Worm (Caenorhabditis elegans) whole organism, L2 larva: ENCODE measurements around the gene vhp-1.

Experiments used
- C34F6.9 ChIP-seq: fragments of 150-350 bp; optimal IDR thresholded peaks from 2 replicates; lab custom pipeline; 2014; ENCODE audit warnings: missing biosample characterization, missing genetic modification characterization
- R02D3.7 ChIP-seq: fragments of 150-350 bp; optimal IDR thresholded peaks from 2 replicates; lab custom pipeline; 2014; ENCODE audit warnings: missing biosample characterization, missing genetic modification characterization
- Y55F3AM.14 ChIP-seq: fragments of 200-800 bp; sonication (Bioruptor generic); optimal IDR thresholded peaks from 2 replicates; lab custom pipeline; 2018; ENCODE audit warnings: mild to moderate bottlenecking, missing genetic modification characterization, missing compliant biosample characterization
- ZK546.5 ChIP-seq: sonication (generic microtip); optimal IDR thresholded peaks from 2 replicates; lab custom pipeline; 2017; ENCODE audit warnings: missing biosample characterization, missing genetic modification characterization
- alr-1 ChIP-seq: fragments of 150-350 bp; optimal IDR thresholded peaks from 2 replicates; lab custom pipeline; 2014; ENCODE audit warnings: missing biosample characterization, missing genetic modification characterization
- ama-1 ChIP-seq: fragments of 150-350 bp; optimal IDR thresholded peaks from 2 replicates; lab custom pipeline; 2018; ENCODE audit warnings: inconsistent platforms
- blmp-1 ChIP-seq: sonication (generic microtip); optimal IDR thresholded peaks from 2 replicates; lab custom pipeline; 2017; ENCODE audit warnings: missing genetic modification characterization, mild to moderate bottlenecking, missing compliant biosample characterization, antibody characterized with exemption, moderate library complexity; ENCODE audit not compliant: insufficient read depth
- ceh-16 ChIP-seq: fragments of 150-350 bp; optimal IDR thresholded peaks from 2 replicates; lab custom pipeline; 2014; ENCODE audit warnings: missing biosample characterization, missing genetic modification characterization
- ceh-82 ChIP-seq: fragments of 150-350 bp; optimal IDR thresholded peaks from 2 replicates; lab custom pipeline; 2014; ENCODE audit warnings: missing biosample characterization, missing genetic modification characterization
- crh-2 ChIP-seq: sonication (generic microtip); optimal IDR thresholded peaks from 2 replicates; lab custom pipeline; 2017; ENCODE audit warnings: missing biosample characterization, missing genetic modification characterization
- dmd-4 ChIP-seq: sonication (generic microtip); optimal IDR thresholded peaks from 2 replicates; lab custom pipeline; 2017; ENCODE audit warnings: missing biosample characterization, missing genetic modification characterization
- egl-27 ChIP-seq: sonication (generic microtip); optimal IDR thresholded peaks from 3 replicates; lab custom pipeline; 2017; ENCODE audit warnings: missing biosample characterization, missing genetic modification reagents, missing genetic modification characterization
- elt-1 ChIP-seq: fragments of 150-350 bp; optimal IDR thresholded peaks from 2 replicates; lab custom pipeline; 2014; ENCODE audit warnings: missing biosample characterization, missing genetic modification characterization
- fos-1 ChIP-seq: fragments of 150-350 bp; optimal IDR thresholded peaks from 2 replicates; lab custom pipeline; 2014; ENCODE audit warnings: missing biosample characterization, missing genetic modification characterization
- lin-13 ChIP-seq: fragments of 150-350 bp; optimal IDR thresholded peaks from 2 replicates; lab custom pipeline; 2014; ENCODE audit warnings: missing biosample characterization, missing genetic modification reagents, missing genetic modification characterization
- lin-39 ChIP-seq: fragments of 150-350 bp; optimal IDR thresholded peaks from 2 replicates; lab custom pipeline; 2014; ENCODE audit warnings: missing biosample characterization, missing genetic modification reagents, missing genetic modification characterization
- mdl-1 ChIP-seq, 2 experiments: fragments of 150-350 bp in 1 of 2; sonication (generic microtip) in 1 of 2; optimal IDR thresholded peaks; 2 replicates each; lab custom pipeline; 2017; ENCODE audit warnings: missing biosample characterization in 2 of 2, missing genetic modification characterization in 2 of 2
- nhr-10 ChIP-seq: sonication (generic microtip); optimal IDR thresholded peaks from 2 replicates; lab custom pipeline; 2017; ENCODE audit warnings: missing biosample characterization, missing genetic modification characterization
- nhr-11 ChIP-seq: fragments of 150-350 bp; optimal IDR thresholded peaks from 2 replicates; lab custom pipeline; 2014; ENCODE audit warnings: missing biosample characterization, missing genetic modification characterization
- nhr-12 ChIP-seq: fragments of 150-350 bp; optimal IDR thresholded peaks from 2 replicates; lab custom pipeline; 2014; ENCODE audit warnings: missing biosample characterization, missing genetic modification characterization
- nhr-129 ChIP-seq: fragments of 150-350 bp; optimal IDR thresholded peaks from 2 replicates; lab custom pipeline; 2014; ENCODE audit warnings: missing biosample characterization, missing genetic modification characterization
- nhr-21 ChIP-seq: fragments of 150-350 bp; optimal IDR thresholded peaks from 2 replicates; lab custom pipeline; 2014; ENCODE audit warnings: missing biosample characterization, missing genetic modification characterization
- nhr-23 ChIP-seq: fragments of 150-350 bp; optimal IDR thresholded peaks from 2 replicates; lab custom pipeline; 2014; ENCODE audit warnings: missing biosample characterization, missing genetic modification reagents, missing genetic modification characterization
- nhr-25 ChIP-seq: fragments of 150-350 bp; sonication (generic microtip); optimal IDR thresholded peaks from 3 replicates; lab custom pipeline; 2014; ENCODE audit warnings: missing biosample characterization, missing genetic modification characterization
- nhr-6 ChIP-seq: fragments of 150-350 bp; optimal IDR thresholded peaks from 2 replicates; lab custom pipeline; 2014; ENCODE audit warnings: missing biosample characterization, missing genetic modification characterization
- nhr-77 ChIP-seq: fragments of 150-350 bp; optimal IDR thresholded peaks from 2 replicates; lab custom pipeline; 2014; ENCODE audit warnings: missing biosample characterization, missing genetic modification characterization
- peb-1 ChIP-seq: fragments of 150-350 bp; optimal IDR thresholded peaks from 2 replicates; lab custom pipeline; 2014; ENCODE audit warnings: missing biosample characterization, missing genetic modification characterization
- sem-4 ChIP-seq: fragments of 150-350 bp; optimal IDR thresholded peaks from 2 replicates; lab custom pipeline; 2014; ENCODE audit warnings: missing biosample characterization, missing genetic modification reagents, missing genetic modification characterization
- skn-1 ChIP-seq: sonication (generic microtip); optimal IDR thresholded peaks from 2 replicates; lab custom pipeline; 2017; ENCODE audit warnings: missing biosample characterization, missing genetic modification characterization
- sma-3 ChIP-seq: sonication (generic microtip); optimal IDR thresholded peaks from 2 replicates; lab custom pipeline; 2016; ENCODE audit warnings: missing genetic modification reagents, missing genetic modification characterization, missing compliant biosample characterization
- sma-9 ChIP-seq, 2 experiments: fragments of 150-350 bp in 1 of 2; sonication (generic microtip) in 1 of 2; optimal IDR thresholded peaks; 2 replicates each; lab custom pipeline; 2014 to 2016; ENCODE audit warnings: missing genetic modification characterization in 2 of 2, mild to moderate bottlenecking in 1 of 2, missing biosample characterization in 1 of 2, missing compliant biosample characterization in 1 of 2, missing genetic modification reagents in 1 of 2, moderate library complexity in 1 of 2
- snpc-4 ChIP-seq: fragments of 150-350 bp; optimal IDR thresholded peaks from 2 replicates; lab custom pipeline; 2014; ENCODE audit warnings: missing biosample characterization, missing genetic modification characterization
- unc-39 ChIP-seq: fragments of 150-350 bp; optimal IDR thresholded peaks from 2 replicates; lab custom pipeline; 2014; ENCODE audit warnings: missing biosample characterization, missing genetic modification characterization
- unc-55 ChIP-seq: fragments of 150-350 bp; sonication (generic microtip); optimal IDR thresholded peaks from 3 replicates; lab custom pipeline; 2014; ENCODE audit warnings: missing biosample characterization, missing genetic modification reagents, missing genetic modification characterization
- unc-62 ChIP-seq: fragments of 150-350 bp; optimal IDR thresholded peaks from 2 replicates; lab custom pipeline; 2014; ENCODE audit warnings: missing biosample characterization, missing genetic modification reagents, missing genetic modification characterization
- zag-1 ChIP-seq: fragments of 150-350 bp; optimal IDR thresholded peaks from 2 replicates; lab custom pipeline; 2014; ENCODE audit warnings: missing biosample characterization, missing genetic modification characterization
- ztf-1 ChIP-seq: fragments of 200-800 bp; sonication (Bioruptor generic); conservative IDR thresholded peaks from 2 replicates; pipeline ENCODE4 v1.3.6; 2022; ENCODE audit warnings: missing genetic modification characterization, missing compliant biosample characterization
- ztf-11 ChIP-seq: sonication (generic microtip); optimal IDR thresholded peaks from 2 replicates; lab custom pipeline; 2017; ENCODE audit warnings: missing biosample characterization, missing genetic modification characterization
- ztf-4 ChIP-seq: fragments of 150-350 bp; optimal IDR thresholded peaks from 2 replicates; lab custom pipeline; 2014; ENCODE audit warnings: missing biosample characterization, missing genetic modification characterization

vhp-1 gene

DNA sequence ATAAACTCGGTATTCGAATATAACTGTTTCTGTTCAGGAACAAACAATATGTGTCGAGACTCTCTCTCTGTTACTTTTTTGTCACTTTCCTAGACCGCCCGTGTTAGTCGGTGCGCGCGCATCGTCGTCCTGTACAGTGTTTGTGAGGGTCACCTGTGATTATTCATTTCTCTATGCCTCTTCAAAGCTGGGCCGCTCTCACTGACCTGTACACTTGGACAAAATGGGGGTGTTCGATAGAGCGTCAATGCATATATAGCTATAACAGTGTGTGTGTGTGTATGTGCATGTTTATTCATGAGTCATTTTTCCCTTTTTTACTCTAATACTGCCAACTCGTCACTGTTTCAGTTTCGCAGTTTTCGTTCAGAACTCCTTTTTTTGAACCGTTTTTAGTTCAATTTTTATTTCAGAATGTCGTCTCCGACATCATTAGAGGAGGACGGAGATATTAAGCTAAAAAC, 56.6 kb downstream of the vhp-1 start, which contains the start of gene pkc-3 (continued):
- no peak for TF ChIP-seq peb-1 (tag; lab: Kevin White, UChicago)
- TF ChIP-seq R02D3.7 = no peak
- TF ChIP-seq zag-1 (tag; lab: Kevin White, UChicago) = no peak
- no peak for TF ChIP-seq unc-62 (GFP tag; lab: Kevin White, UChicago)
- TF ChIP-seq unc-55 (GFP tag; lab: Kevin White, UChicago) = peak; percentile 21
- TF ChIP-seq alr-1 = no peak

ce11 chrII:5384282-5384681, 61.2 kb downstream of the vhp-1 start:
- TF ChIP-seq Y55F3AM.14 = no peak
- TF ChIP-seq ztf-11 (tag; lab: Kevin White, UChicago) = no peak
- no peak for TF ChIP-seq nhr-23 (tag; lab: Kevin White, UChicago)
- no peak for TF ChIP-seq C34F6.9 (tag; lab: Kevin White, UChicago)
- no peak for TF ChIP-seq ztf-4 (tag; lab: Kevin White, UChicago)
- TF ChIP-seq peb-1 (tag; lab: Kevin White, UChicago) = no peak
- no peak for TF ChIP-seq ama-1 (lab: Kevin White, UChicago)
- no peak for TF ChIP-seq mdl-1 (tag; optimal IDR thresholded peaks at IDR 0.05; lab: Kevin White, UChicago)
- TF ChIP-seq nhr-77 (tag; lab: Kevin White, UChicago) = no peak
- no peak for TF ChIP-seq nhr-11 (tag; lab: Kevin White, UChicago)
- TF ChIP-seq snpc-4 (tag; lab: Kevin White, UChicago) = no peak
- no peak for TF ChIP-seq sem-4
- TF ChIP-seq blmp-1 = no peak
- TF ChIP-seq nhr-10 (tag; lab: Kevin White, UChicago) = no peak
- no peak for TF ChIP-seq nhr-129 (tag; lab: Kevin White, UChicago)
- no peak for TF ChIP-seq nhr-12 (tag; lab: Kevin White, UChicago)
- no peak for TF ChIP-seq ceh-16 (tag; lab: Kevin White, UChicago)
- TF ChIP-seq sma-9 (GFP tag; optimal IDR thresholded peaks at IDR 0.05; lab: Kevin White, UChicago) = no peak
- no peak for TF ChIP-seq sma-9 (tag; optimal IDR thresholded peaks at IDR 0.05; lab: Kevin White, UChicago)
- TF ChIP-seq unc-39 (tag; lab: Kevin White, UChicago) = no peak
- TF ChIP-seq, all 48 proteins: peak for 0

ce11 chrII:5387217-5387616, 64.1 kb downstream of the vhp-1 start, which contains the start of gene ccpp-6:
ccpp-6 (minus strand) TSS chrII:5387317.
- no peak for TF ChIP-seq zag-1 (tag; lab: Kevin White, UChicago)
- TF ChIP-seq ceh-82 (tag; lab: Kevin White, UChicago) = no peak
- no peak for TF ChIP-seq unc-55 (GFP tag; lab: Kevin White, UChicago)

DNA sequence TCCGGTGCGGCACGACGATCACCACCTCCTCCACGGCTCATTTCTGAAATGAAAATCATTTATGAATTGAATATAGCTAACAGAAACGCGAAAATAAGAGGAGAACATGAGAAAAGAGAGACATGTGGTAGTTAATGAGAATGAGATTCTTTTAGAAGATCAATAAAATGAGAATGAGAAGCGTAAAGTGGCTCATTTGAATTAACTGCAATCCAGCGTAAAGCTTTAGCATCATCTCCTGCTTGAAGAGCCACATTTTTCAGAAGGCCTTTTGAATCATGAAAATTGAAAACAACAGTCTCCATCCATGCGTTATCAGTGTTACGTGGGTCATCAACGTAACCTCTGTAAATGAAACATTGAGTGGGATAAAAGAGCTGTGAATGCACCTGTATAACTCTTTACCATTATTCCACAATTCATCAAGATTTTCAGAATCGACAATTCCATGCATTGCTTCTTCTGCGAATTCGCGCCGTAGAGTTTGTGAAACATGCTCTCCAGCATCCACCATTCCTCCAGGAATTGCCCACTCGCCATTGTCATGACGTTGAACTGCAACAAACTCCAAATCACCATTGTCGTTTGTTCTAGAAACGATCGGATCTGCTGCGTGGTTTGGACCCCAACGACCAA, 65.8 kb downstream of the vhp-1 start, which contains the start of gene rsp-4:
rsp-4 (minus strand) TSS at position 51 of the 636 bp plus-strand sequence.
- no peak for TF ChIP-seq ceh-16 (tag; lab: Kevin White, UChicago)
- TF ChIP-seq C34F6.9 (tag; lab: Kevin White, UChicago) = no peak
- TF ChIP-seq snpc-4 (tag; lab: Kevin White, UChicago) = no peak
- TF ChIP-seq unc-55 (GFP tag; lab: Kevin White, UChicago) = no peak

DNA sequence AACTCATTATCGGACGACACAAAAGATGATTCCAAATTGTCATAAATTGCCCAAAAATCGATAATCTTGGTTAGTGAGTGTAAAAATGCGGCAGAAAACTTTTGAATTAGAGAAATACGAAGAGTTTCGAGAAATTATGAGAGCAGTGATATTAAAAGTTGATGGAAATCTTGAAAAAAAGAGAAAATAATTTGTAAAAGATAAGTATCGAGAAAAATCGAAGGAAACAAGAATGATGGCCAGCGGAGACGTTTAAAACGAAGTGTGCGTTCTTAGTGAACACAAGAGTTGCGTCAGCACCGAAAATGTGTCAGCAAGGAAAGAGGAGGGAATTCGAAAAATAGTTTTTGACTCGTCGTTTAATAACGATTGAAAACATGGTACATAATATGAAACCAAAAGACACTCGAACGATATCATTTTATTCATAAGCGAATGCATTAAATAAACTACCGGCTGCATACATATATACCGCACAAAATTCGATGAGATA, 66.8 kb downstream of the vhp-1 start, which contains the start of gene ndx-6:
ndx-6 (minus strand) TSS at position 51 of the 493 bp plus-strand sequence.
- no peak for TF ChIP-seq peb-1 (tag; lab: Kevin White, UChicago)
- peak; percentile 68 for TF ChIP-seq ceh-16 (tag; lab: Kevin White, UChicago)
- TF ChIP-seq dmd-4 (tag; lab: Kevin White, UChicago) = no peak
- TF ChIP-seq blmp-1 = peak; percentile 56
- peak; percentile 35 for TF ChIP-seq zag-1 (tag; lab: Kevin White, UChicago)
- no peak for TF ChIP-seq ceh-82 (tag; lab: Kevin White, UChicago)
- no peak for TF ChIP-seq nhr-23 (tag; lab: Kevin White, UChicago)
- TF ChIP-seq Y55F3AM.14 = no peak
- TF ChIP-seq unc-55 (GFP tag; lab: Kevin White, UChicago) = peak; percentile 95
- peak; percentile 80 for TF ChIP-seq snpc-4 (tag; lab: Kevin White, UChicago)
- TF ChIP-seq crh-2 (tag; lab: Kevin White, UChicago) = peak; percentile 90
- peak; percentile 36 for TF ChIP-seq egl-27 (tag; lab: Kevin White, UChicago)
- no peak for TF ChIP-seq mdl-1 (tag; optimal IDR thresholded peaks at IDR 0.05; lab: Kevin White, UChicago)
- TF ChIP-seq alr-1 = no peak
- peak; percentile 85 for TF ChIP-seq nhr-25 (tag; lab: Kevin White, UChicago)
- TF ChIP-seq skn-1 (tag; lab: Kevin White, UChicago) = peak; percentile 37
- peak; percentile 62 for TF ChIP-seq ama-1 (lab: Kevin White, UChicago)
- TF ChIP-seq lin-13 = peak; percentile 83
- TF ChIP-seq sma-9 (GFP tag; optimal IDR thresholded peaks at IDR 0.05; lab: Kevin White, UChicago) = peak; percentile 87
- TF ChIP-seq sma-9 (tag; optimal IDR thresholded peaks at IDR 0.05; lab: Kevin White, UChicago) = no peak
- TF ChIP-seq sem-4 = peak; percentile 60
- TF ChIP-seq sma-3 = peak; percentile 88
- TF ChIP-seq nhr-6 (tag; lab: Kevin White, UChicago) = peak; percentile 79
- no peak for TF ChIP-seq lin-39
- no peak for TF ChIP-seq ztf-11 (tag; lab: Kevin White, UChicago)
- no peak for TF ChIP-seq nhr-11 (tag; lab: Kevin White, UChicago)
- TF ChIP-seq elt-1 (tag; lab: Kevin White, UChicago) = no peak
- peak; percentile 70 for TF ChIP-seq nhr-21 (tag; lab: Kevin White, UChicago)
- TF ChIP-seq fos-1 (tag; lab: Kevin White, UChicago) = peak; percentile 85
- TF ChIP-seq nhr-129 (tag; lab: Kevin White, UChicago) = peak; percentile 92
- no peak for TF ChIP-seq ztf-1
- TF ChIP-seq nhr-10 (tag; lab: Kevin White, UChicago) = no peak
- TF ChIP-seq ZK546.5 (tag; lab: Kevin White, UChicago) = no peak
- peak; percentile 40 for TF ChIP-seq R02D3.7
